Worm (Caenorhabditis elegans): ENCODE data around the gene gmps-1.

DNA sequence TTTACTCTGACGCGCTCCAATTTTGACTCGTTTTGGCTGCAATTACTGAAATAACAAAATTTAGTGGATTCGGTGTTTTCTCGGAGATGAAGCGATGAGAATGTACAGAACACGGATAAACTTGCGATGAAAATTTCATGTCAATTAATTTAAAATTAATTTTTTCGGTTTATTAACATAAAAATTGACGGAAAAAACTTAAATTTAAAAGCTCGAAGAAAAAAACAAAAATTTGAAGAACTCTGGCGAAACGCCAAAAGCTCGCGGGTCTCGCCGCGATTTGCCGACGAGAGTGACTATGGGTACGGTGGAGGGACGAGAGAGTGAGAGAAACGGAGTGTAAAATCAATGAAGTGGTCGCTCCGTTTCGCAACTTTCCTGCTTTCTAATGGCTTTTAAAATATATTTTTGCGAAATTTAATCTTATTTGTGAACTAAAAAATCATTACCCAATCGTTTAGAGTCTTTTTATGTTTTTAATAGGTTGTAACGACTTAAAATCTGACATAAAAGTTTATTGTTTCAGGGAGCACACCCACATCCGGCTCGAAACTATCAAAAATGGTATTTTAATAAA, at the start of gene gmps-1, which contains the start of gene cap-2:
- no peak for TF ChIP-seq dao-5 (tag; optimal IDR thresholded peaks at IDR 0.05)
- peak; percentile 95 for TF ChIP-seq W03F9.2 (tag; optimal IDR thresholded peaks at IDR 0.05)
- peak; percentile 95 for TF ChIP-seq him-1 (tag; optimal IDR thresholded peaks at IDR 0.05)

Data from whole organism, L4/young adult.